Worm (Caenorhabditis elegans) whole organism, L1 larva: Measurements from ENCODE around the gene Y69H2.7.
A peak's percentile ranks its signal among the peaks of the same experiment; 100 is the strongest.

Experiments used
- C04F5.9 ChIP-seq: sonication (generic microtip); optimal IDR thresholded peaks from 2 replicates; lab custom pipeline; 2016; ENCODE audit warnings: missing genetic modification characterization, missing compliant biosample characterization
- C16A3.4 ChIP-seq: fragments of 150-350 bp; optimal IDR thresholded peaks from 2 replicates; lab custom pipeline; 2014; ENCODE audit warnings: missing biosample characterization, missing genetic modification characterization
- C34B4.2 ChIP-seq: sonication (generic microtip); optimal IDR thresholded peaks from 2 replicates; lab custom pipeline; 2017; ENCODE audit warnings: mild to moderate bottlenecking, missing genetic modification characterization, missing compliant biosample characterization
- F16B12.6 ChIP-seq: fragments of 150-350 bp; optimal IDR thresholded peaks from 2 replicates; lab custom pipeline; 2014; ENCODE audit warnings: missing biosample characterization, missing genetic modification characterization
- Y116A8C.19 ChIP-seq: sonication (generic microtip); optimal IDR thresholded peaks from 2 replicates; lab custom pipeline; 2016; ENCODE audit warnings: missing compliant biosample characterization, missing genetic modification characterization, borderline replicate concordance
- alr-1 ChIP-seq: fragments of 200-800 bp; sonication (Bioruptor generic); optimal IDR thresholded peaks from 2 replicates; lab custom pipeline; 2018; ENCODE audit warnings: borderline replicate concordance, mild to moderate bottlenecking, missing genetic modification characterization, missing compliant biosample characterization
- blmp-1 ChIP-seq: fragments of 150-350 bp; optimal IDR thresholded peaks from 2 replicates; lab custom pipeline; 2014; ENCODE audit warnings: missing biosample characterization, missing genetic modification characterization
- ceh-63 ChIP-seq: fragments of 200-800 bp; sonication (Bioruptor generic); optimal IDR thresholded peaks from 2 replicates; lab custom pipeline; 2018; ENCODE audit warnings: mild to moderate bottlenecking, missing genetic modification characterization, missing compliant biosample characterization
- ceh-8 ChIP-seq: fragments of 200-800 bp; sonication (Bioruptor generic); optimal IDR thresholded peaks from 2 replicates; lab custom pipeline; 2018; ENCODE audit warnings: mild to moderate bottlenecking, missing genetic modification characterization, moderate library complexity, missing compliant biosample characterization
- ceh-82 ChIP-seq, 3 experiments: fragments of 150-350 bp in 1 of 3; sonication (generic microtip) in 2 of 3; optimal IDR thresholded peaks; 2 replicates each; lab custom pipeline; 2014 to 2017; ENCODE audit warnings: missing biosample characterization in 3 of 3, missing genetic modification characterization in 3 of 3
- ceh-88 ChIP-seq: fragments of 200-800 bp; sonication (Bioruptor generic); IDR thresholded peaks from 2 replicates; pipeline ENCODE4 v1.3.6; 2022; ENCODE audit warnings: missing genetic modification characterization, missing compliant biosample characterization
- ces-1 ChIP-seq: fragments of 150-350 bp; optimal IDR thresholded peaks from 2 replicates; lab custom pipeline; 2014; ENCODE audit warnings: missing biosample characterization, missing genetic modification reagents, missing genetic modification characterization
- efl-1 ChIP-seq, 4 experiments: fragments of 150-350 bp; optimal IDR thresholded peaks in 3 of 4; peaks in 1 of 4; 1 replicate in 1 of 4; 2 replicates in 3 of 4; lab custom pipeline; 2014; ENCODE audit warnings: missing biosample characterization in 2 of 4, missing genetic modification characterization in 2 of 4, missing genetic modification reagents in 2 of 4
- efl-3 ChIP-seq: fragments of 200-800 bp; sonication (Bioruptor generic); optimal IDR thresholded peaks from 2 replicates; lab custom pipeline; 2018; ENCODE audit warnings: mild to moderate bottlenecking, missing genetic modification characterization, missing compliant biosample characterization
- egl-13 ChIP-seq: sonication (generic microtip); optimal IDR thresholded peaks from 2 replicates; lab custom pipeline; 2016; ENCODE audit warnings: missing genotype, missing genetic modification reagents, missing genetic modification characterization, missing compliant biosample characterization
- elt-2 ChIP-seq: sonication (generic microtip); optimal IDR thresholded peaks from 2 replicates; lab custom pipeline; 2016; ENCODE audit warnings: missing genetic modification characterization, mild to moderate bottlenecking, inconsistent platforms, missing compliant biosample characterization, missing genetic modification reagents
- fkh-10 ChIP-seq: sonication (generic microtip); optimal IDR thresholded peaks from 2 replicates; lab custom pipeline; 2017; ENCODE audit warnings: missing biosample characterization, missing genetic modification reagents, missing genetic modification characterization
- fkh-4 ChIP-seq: sonication (generic microtip); optimal IDR thresholded peaks from 2 replicates; lab custom pipeline; 2016; ENCODE audit warnings: missing compliant biosample characterization, missing genetic modification characterization, borderline replicate concordance
- fkh-8 ChIP-seq: sonication (generic microtip); optimal IDR thresholded peaks from 2 replicates; lab custom pipeline; 2016; ENCODE audit warnings: mild to moderate bottlenecking, missing genetic modification characterization, missing compliant biosample characterization
- fos-1 ChIP-seq: fragments of 150-350 bp; optimal IDR thresholded peaks from 2 replicates; lab custom pipeline; 2014; ENCODE audit warnings: missing biosample characterization, missing genetic modification characterization
- grh-1 ChIP-seq: fragments of 200-800 bp; sonication (Bioruptor generic); IDR thresholded peaks from 2 replicates; pipeline ENCODE4 v1.3.6; 2022; ENCODE audit warnings: missing genetic modification reagents, missing genetic modification characterization, missing compliant biosample characterization
- isw-1 ChIP-seq: fragments of 200-800 bp; sonication (Bioruptor generic); IDR thresholded peaks from 2 replicates; pipeline ENCODE4 v1.3.6; 2022; ENCODE audit warnings: missing genetic modification characterization, missing compliant biosample characterization
- lin-13 ChIP-seq: fragments of 150-350 bp; optimal IDR thresholded peaks from 2 replicates; lab custom pipeline; 2014; ENCODE audit warnings: missing biosample characterization, missing genetic modification reagents, missing genetic modification characterization
- lin-14 ChIP-seq: fragments of 200-800 bp; sonication (Bioruptor generic); optimal IDR thresholded peaks from 2 replicates; lab custom pipeline; 2018; ENCODE audit warnings: mild to moderate bottlenecking, missing genetic modification characterization, moderate library complexity, missing compliant biosample characterization
- lin-15B ChIP-seq: fragments of 150-350 bp; sonication (generic microtip); optimal IDR thresholded peaks from 3 replicates; lab custom pipeline; 2014; ENCODE audit warnings: missing biosample characterization, missing genetic modification characterization
- lin-35 ChIP-seq, 2 experiments: fragments of 150-350 bp; optimal IDR thresholded peaks; 2 replicates each; lab custom pipeline; 2014; ENCODE audit warnings: missing biosample characterization in 2 of 2, missing genetic modification characterization in 2 of 2, missing genetic modification reagents in 2 of 2
- lsy-2 ChIP-seq, 2 experiments: fragments of 150-350 bp; optimal IDR thresholded peaks; 2 replicates each; lab custom pipeline; 2014; ENCODE audit warnings: missing biosample characterization in 2 of 2, missing genetic modification characterization in 2 of 2
- mab-9 ChIP-seq: fragments of 200-800 bp; sonication (Bioruptor generic); IDR thresholded peaks from 2 replicates; pipeline ENCODE4 v1.3.6; 2022; ENCODE audit warnings: missing genetic modification reagents, missing genetic modification characterization, missing compliant biosample characterization
- mdl-1 ChIP-seq, 2 experiments: fragments of 150-350 bp; optimal IDR thresholded peaks; 2 replicates each; lab custom pipeline; 2014 to 2017; ENCODE audit warnings: missing biosample characterization in 2 of 2, missing genetic modification characterization in 2 of 2, inconsistent platforms in 1 of 2
- mep-1 ChIP-seq: fragments of 150-350 bp; optimal IDR thresholded peaks from 2 replicates; lab custom pipeline; 2014; ENCODE audit warnings: missing biosample characterization, missing genetic modification characterization
- nhr-11 ChIP-seq: fragments of 150-350 bp; optimal IDR thresholded peaks from 2 replicates; lab custom pipeline; 2014; ENCODE audit warnings: missing biosample characterization, missing genetic modification characterization
- nhr-12 ChIP-seq: sonication (generic microtip); optimal IDR thresholded peaks from 2 replicates; lab custom pipeline; 2017; ENCODE audit warnings: missing biosample characterization, missing genetic modification characterization
- nhr-237 ChIP-seq: fragments of 150-350 bp; optimal IDR thresholded peaks from 2 replicates; lab custom pipeline; 2014; ENCODE audit warnings: missing biosample characterization, missing genetic modification characterization
- pqm-1 ChIP-seq: sonication (generic microtip); optimal IDR thresholded peaks from 3 replicates; lab custom pipeline; 2017; ENCODE audit warnings: missing biosample characterization, missing genetic modification characterization
- rnt-1 ChIP-seq: sonication (generic microtip); optimal IDR thresholded peaks from 2 replicates; lab custom pipeline; 2016; ENCODE audit warnings: mild to moderate bottlenecking, missing genetic modification characterization, moderate library complexity, missing compliant biosample characterization
- snpc-4 ChIP-seq: fragments of 150-350 bp; optimal IDR thresholded peaks from 2 replicates; lab custom pipeline; 2014; ENCODE audit warnings: missing biosample characterization, missing genetic modification characterization
- sup-37 ChIP-seq: fragments of 200-800 bp; sonication (Bioruptor generic); optimal IDR thresholded peaks from 2 replicates; lab custom pipeline; 2018; ENCODE audit warnings: mild to moderate bottlenecking, missing genetic modification characterization, missing compliant biosample characterization
- swsn-7 ChIP-seq: sonication (generic microtip); optimal IDR thresholded peaks from 2 replicates; lab custom pipeline; 2016; ENCODE audit warnings: missing genetic modification characterization, missing compliant biosample characterization
- tbx-2 ChIP-seq: sonication (generic microtip); optimal IDR thresholded peaks from 2 replicates; lab custom pipeline; 2016; ENCODE audit warnings: missing genetic modification characterization, missing compliant biosample characterization
- unc-130 ChIP-seq: fragments of 150-350 bp; optimal IDR thresholded peaks from 2 replicates; lab custom pipeline; 2017; ENCODE audit warnings: missing biosample characterization, missing genetic modification characterization, inconsistent platforms
- unc-30 ChIP-seq: sonication (generic microtip); optimal IDR thresholded peaks from 2 replicates; lab custom pipeline; 2017; ENCODE audit warnings: missing biosample characterization, missing genetic modification characterization
- unc-62 ChIP-seq: fragments of 150-350 bp; optimal IDR thresholded peaks from 2 replicates; lab custom pipeline; 2014; ENCODE audit warnings: missing biosample characterization, missing genetic modification reagents, missing genetic modification characterization
- xbp-1 ChIP-seq: sonication (generic microtip); optimal IDR thresholded peaks from 2 replicates; lab custom pipeline; 2016; ENCODE audit warnings: missing genetic modification characterization, missing compliant biosample characterization
- zip-4 ChIP-seq: fragments of 200-800 bp; sonication (Bioruptor generic); optimal IDR thresholded peaks from 2 replicates; lab custom pipeline; 2018; ENCODE audit warnings: mild to moderate bottlenecking, missing genetic modification characterization, moderate library complexity, missing compliant biosample characterization
- ztf-11 ChIP-seq, 2 experiments: sonication (generic microtip); optimal IDR thresholded peaks; 2 replicates each; lab custom pipeline; 2016 to 2017; ENCODE audit warnings: missing genetic modification characterization in 2 of 2, missing biosample characterization in 1 of 2, missing compliant biosample characterization in 1 of 2
- ztf-4 ChIP-seq: fragments of 150-350 bp; optimal IDR thresholded peaks from 2 replicates; lab custom pipeline; 2014; ENCODE audit warnings: missing biosample characterization, missing genetic modification characterization

Gene Y69H2.7

ce11 chrV:18723604-18724003, 33.8 kb downstream of the Y69H2.7 start (continued):
- no peak for TF ChIP-seq ceh-88 (GFP tag; lab: Robert Waterston, UW)
- no peak for TF ChIP-seq zip-4
- TF ChIP-seq mab-9 (GFP tag; lab: Robert Waterston, UW) = no peak
- TF ChIP-seq snpc-4 (tag; lab: Kevin White, UChicago) = peak; percentile 86
- peak; percentile 78 to 86 for TF ChIP-seq efl-1 (optimal IDR thresholded peaks at IDR 0.05; lab: Kevin White, UChicago)
- TF ChIP-seq efl-1 (GFP tag; optimal IDR thresholded peaks at IDR 0.05 in 1 of 2; lab: Kevin White, UChicago) = peak; percentile 79 to 98
- no peak for TF ChIP-seq fkh-10 (GFP tag; lab: Kevin White, UChicago)
- peak; percentile 72 for TF ChIP-seq grh-1
- no peak for TF ChIP-seq rnt-1
- TF ChIP-seq nhr-12 = no peak
- peak; percentile 68 for TF ChIP-seq nhr-11 (tag; lab: Kevin White, UChicago)
- no peak for TF ChIP-seq pqm-1 (tag; lab: Kevin White, UChicago)
- TF ChIP-seq mep-1 (tag; lab: Kevin White, UChicago) = peak; percentile 96
- TF ChIP-seq ceh-63 = peak; percentile 39
- peak; percentile 95 for TF ChIP-seq swsn-7
- no peak for TF ChIP-seq lin-14 (GFP tag; lab: Kevin White, UChicago)
- no peak for TF ChIP-seq C04F5.9 (tag; lab: Kevin White, UChicago)
- no peak for TF ChIP-seq efl-3
- peak in 1 of 2 experiments; percentile 66 for TF ChIP-seq mdl-1 (tag; optimal IDR thresholded peaks at IDR 0.05; lab: Kevin White, UChicago)
- peak; percentile 80 for TF ChIP-seq nhr-237
- no peak for TF ChIP-seq ztf-4 (tag; lab: Kevin White, UChicago)
- TF ChIP-seq fkh-4 (tag; lab: Kevin White, UChicago) = no peak
- peak; percentile 64 for TF ChIP-seq isw-1 (GFP tag; lab: Robert Waterston, UW)
- peak; percentile 57 for TF ChIP-seq lin-13
- peak; percentile 87 for TF ChIP-seq xbp-1 (tag; lab: Kevin White, UChicago)
- TF ChIP-seq lin-15B (tag; lab: Kevin White, UChicago) = peak; percentile 25
- TF ChIP-seq lin-35 (GFP tag; optimal IDR thresholded peaks at IDR 0.05; lab: Kevin White, UChicago) = peak; percentile 70 to 89
- no peak for TF ChIP-seq C34B4.2 (tag; lab: Kevin White, UChicago)
- peak; percentile 47 for TF ChIP-seq C16A3.4 (tag; lab: Kevin White, UChicago)
- no peak for TF ChIP-seq Y116A8C.19 (tag; lab: Kevin White, UChicago)
- no peak for TF ChIP-seq fkh-8 (tag; lab: Kevin White, UChicago)
- TF ChIP-seq F16B12.6 (tag; lab: Kevin White, UChicago) = peak; percentile 58

- TF ChIP-seq unc-62 (GFP tag; lab: Kevin White, UChicago) (no peak), lsy-2 (tag; optimal IDR thresholded peaks at IDR 0.05; lab: Kevin White, UChicago) (no peak), alr-1 (tag; lab: Kevin White, UChicago) (peak; percentile 97), unc-130 (tag; lab: Kevin White, UChicago) (no peak)
Measured at ce11 chrV:18724076-18724475, 34.3 kb downstream of the Y69H2.7 start.

ce11 chrV:18724810-18725209, 35.0 kb downstream of the Y69H2.7 start:
- peak; percentile 10 for TF ChIP-seq ceh-63
- peak in 1 of 2 experiments; percentile 10 for TF ChIP-seq ztf-11 (tag; optimal IDR thresholded peaks at IDR 0.05; lab: Kevin White, UChicago)
- TF ChIP-seq, all 84 proteins: peak for 2; not testable (repeated sequence) for 82

- TF ChIP-seq ztf-11 (tag; optimal IDR thresholded peaks at IDR 0.05; lab: Kevin White, UChicago) (no peak), lin-35 (GFP tag; optimal IDR thresholded peaks at IDR 0.05; lab: Kevin White, UChicago) (no peak), xbp-1 (tag; lab: Kevin White, UChicago) (no peak), mdl-1 (tag; optimal IDR thresholded peaks at IDR 0.05; lab: Kevin White, UChicago) (no peak), egl-13 (tag; lab: Kevin White, UChicago) (no peak), unc-30 (tag; lab: Kevin White, UChicago) (no peak), ces-1 (GFP tag; lab: Kevin White, UChicago) (no peak), F16B12.6 (tag; lab: Kevin White, UChicago) (no peak), nhr-237 (no peak), fos-1 (tag; lab: Kevin White, UChicago) (no peak), ceh-63 (no peak), ceh-8 (no peak), ceh-82 (tag; optimal IDR thresholded peaks at IDR 0.05; lab: Kevin White, UChicago) (peak in 1 of 3 experiments; percentile 44), sup-37 (GFP tag; lab: Kevin White, UChicago) (no peak), mep-1 (tag; lab: Kevin White, UChicago) (no peak), blmp-1 (no peak), C16A3.4 (tag; lab: Kevin White, UChicago) (no peak), efl-1 (optimal IDR thresholded peaks at IDR 0.05; lab: Kevin White, UChicago) (peak; percentile 0 to 10), efl-1 (GFP tag; optimal IDR thresholded peaks at IDR 0.05 in 1 of 2; lab: Kevin White, UChicago) (no peak), mab-9 (GFP tag; lab: Robert Waterston, UW) (no peak), tbx-2 (tag; lab: Kevin White, UChicago) (no peak), elt-2 (tag; lab: Kevin White, UChicago) (no peak), fkh-8 (tag; lab: Kevin White, UChicago) (peak; percentile 32), fkh-10 (GFP tag; lab: Kevin White, UChicago) (peak; percentile 23)
Measured at ce11 chrV:18725858-18726257, 36.1 kb downstream of the Y69H2.7 start.
